Fruit fly (Drosophila melanogaster): ENCODE data around the gene Ddrgk1.

Ddrgk1 gene

dm6 chr3R:21218733-21219165 lies 3.9 kb downstream of the Ddrgk1 start, which contains the start of the genes Smyd5 and Oga:
Gene Smyd5 (minus strand): TSS chr3R:21218791.
Gene Oga (plus strand): TSS chr3R:21219077.
- TF ChIP-seq fkh (GFP tag; optimal IDR thresholded peaks at IDR 0.05) (peak; percentile 68), Hr38 (GFP tag; optimal IDR thresholded peaks at IDR 0.05) (no peak), topi (GFP tag; optimal IDR thresholded peaks at IDR 0.05) (peak; percentile 30), Sox14 (GFP tag; optimal IDR thresholded peaks at IDR 0.05) (peak; percentile 24), Hr39 (GFP tag; optimal IDR thresholded peaks at IDR 0.05) (peak; percentile 14), CG3032 (tag; optimal IDR thresholded peaks at IDR 0.05) (peak; percentile 8), CG31627 (GFP tag; optimal IDR thresholded peaks at IDR 0.05) (peak; percentile 14), Ets96B (tag; optimal IDR thresholded peaks at IDR 0.05) (no peak), Eip78C (GFP tag) (peak; percentile 76), lz (GFP tag; optimal IDR thresholded peaks at IDR 0.05) (peak; percentile 37), acj6 (GFP tag; optimal IDR thresholded peaks at IDR 0.05) (peak; percentile 25), esn (GFP tag; optimal IDR thresholded peaks at IDR 0.05) (peak; percentile 48), pdm3 (GFP tag; optimal IDR thresholded peaks at IDR 0.05) (no peak)

dm6 chr3R:21223453-21224057 lies 8.7 kb downstream of the Ddrgk1 start, which contains the start of the genes CG3337 and Nelf-A:
Gene CG3337 (minus strand): TSS chr3R:21223584.
Gene Nelf-A (plus strand): TSS chr3R:21223704.
- TF ChIP-seq CG11762 (GFP tag; optimal IDR thresholded peaks at IDR 0.05; ENCODE audit: insufficient read depth): no peak
- no peak for TF ChIP-seq CG11902 (GFP tag; optimal IDR thresholded peaks at IDR 0.05)
- TF ChIP-seq Blimp-1 (GFP tag; optimal IDR thresholded peaks at IDR 0.05): no peak
- TF ChIP-seq Lpt (GFP tag; optimal IDR thresholded peaks at IDR 0.05): no peak
- TF ChIP-seq CG3032 (tag; optimal IDR thresholded peaks at IDR 0.05): peak; percentile 20
- peak in 1 of 2 experiments; percentile 39 for TF ChIP-seq salr (GFP tag; optimal IDR thresholded peaks at IDR 0.05)
- TF ChIP-seq fd85E (GFP tag; optimal IDR thresholded peaks at IDR 0.05): no peak
- TF ChIP-seq CG16779 (tag; optimal IDR thresholded peaks at IDR 0.05): no peak
- no peak for TF ChIP-seq spab (GFP tag; optimal IDR thresholded peaks at IDR 0.05)
- no peak for TF ChIP-seq vri (GFP tag; optimal IDR thresholded peaks at IDR 0.05)
- TF ChIP-seq achi (GFP tag; optimal IDR thresholded peaks at IDR 0.05): no peak
- TF ChIP-seq acj6 (GFP tag; optimal IDR thresholded peaks at IDR 0.05): peak; percentile 13
- peak; percentile 71 for TF ChIP-seq CG6163 (GFP tag; IDR thresholded peaks at IDR 0.05)
- no peak for TF ChIP-seq CG6808 (GFP tag; optimal IDR thresholded peaks at IDR 0.05)
- TF ChIP-seq Hr4 (GFP tag; optimal IDR thresholded peaks at IDR 0.05): no peak
- TF ChIP-seq fd59A (GFP tag; optimal IDR thresholded peaks at IDR 0.05): no peak
- TF ChIP-seq CG8632 (GFP tag; optimal IDR thresholded peaks at IDR 0.05): no peak
- no peak for TF ChIP-seq CG7368 (GFP tag; optimal IDR thresholded peaks at IDR 0.05)
- TF ChIP-seq CG8119 (GFP tag; IDR thresholded peaks at IDR 0.05): no peak
- no peak for TF ChIP-seq Smox (GFP tag; optimal IDR thresholded peaks at IDR 0.05)
- TF ChIP-seq Hr38 (GFP tag; optimal IDR thresholded peaks at IDR 0.05): no peak
- TF ChIP-seq ss (GFP tag; optimal IDR thresholded peaks at IDR 0.05): no peak
- peak; percentile 9 for TF ChIP-seq Ets96B (tag; optimal IDR thresholded peaks at IDR 0.05)
- peak; percentile 78 for TF ChIP-seq Sox14 (GFP tag; optimal IDR thresholded peaks at IDR 0.05)
- TF ChIP-seq CG34406 (GFP tag; optimal IDR thresholded peaks at IDR 0.05): no peak
- peak; percentile 90 for TF ChIP-seq fkh (GFP tag; optimal IDR thresholded peaks at IDR 0.05)
- no peak for TF ChIP-seq CG6276 (GFP tag; optimal IDR thresholded peaks at IDR 0.05)
- TF ChIP-seq Hr39 (GFP tag; optimal IDR thresholded peaks at IDR 0.05): peak; percentile 53
- peak; percentile 36 for TF ChIP-seq CG1621 (tag; optimal IDR thresholded peaks at IDR 0.05)
- TF ChIP-seq CG31627 (GFP tag; optimal IDR thresholded peaks at IDR 0.05): peak; percentile 57
- TF ChIP-seq Met (GFP tag; optimal IDR thresholded peaks at IDR 0.05): no peak
- no peak for TF ChIP-seq CG10631 (GFP tag; optimal IDR thresholded peaks at IDR 0.05)
- TF ChIP-seq pdm3 (GFP tag; optimal IDR thresholded peaks at IDR 0.05): no peak
- no peak for TF ChIP-seq CG8319 (GFP tag; optimal IDR thresholded peaks at IDR 0.05)
- TF ChIP-seq CG3919 (GFP tag; optimal IDR thresholded peaks at IDR 0.05): no peak
- peak; percentile 53 for TF ChIP-seq Eip78C (GFP tag)
- no peak for TF ChIP-seq Gug (GFP tag; IDR thresholded peaks at IDR 0.05)
- TF ChIP-seq CG15336 (GFP tag; IDR thresholded peaks at IDR 0.05): no peak
- TF ChIP-seq OdsH (GFP tag; optimal IDR thresholded peaks at IDR 0.05): peak; percentile 25
- TF ChIP-seq eg (GFP tag; IDR thresholded peaks at IDR 0.05): no peak
- no peak for TF ChIP-seq CG11294 (GFP tag; IDR thresholded peaks at IDR 0.05)
- TF ChIP-seq CG6854 (GFP tag; optimal IDR thresholded peaks at IDR 0.05): no peak
- peak; percentile 58 for TF ChIP-seq esn (GFP tag; optimal IDR thresholded peaks at IDR 0.05)
- no peak for TF ChIP-seq net (GFP tag; optimal IDR thresholded peaks at IDR 0.05)
- TF ChIP-seq cyc (GFP tag; optimal IDR thresholded peaks at IDR 0.05): peak; percentile 66
- TF ChIP-seq Ets21C (GFP tag; optimal IDR thresholded peaks at IDR 0.05): no peak

Measured in whole organism, prepupa.